Fruit fly (Drosophila melanogaster) whole organism, wandering third instar larva: ENCODE results near the gene net.

Experiments used
- Dfd ChIP-seq: fragments of >200 bp; optimal IDR thresholded peaks from 2 replicates; lab custom pipeline; 2017; ENCODE audit warnings: missing biosample characterization, missing genetic modification characterization
- Hr78 ChIP-seq: fragments of >200 bp; optimal IDR thresholded peaks from 2 replicates; lab custom pipeline; 2017; ENCODE audit warnings: missing biosample characterization, missing genetic modification characterization
- Hr83 ChIP-seq: fragments of 200-300 bp; sonication (Bioruptor generic); optimal IDR thresholded peaks from 2 replicates; lab custom pipeline; 2016; ENCODE audit warnings: missing biosample characterization, mild to moderate bottlenecking, missing genetic modification characterization, moderate library complexity; ENCODE audit not compliant: poor library complexity, severe bottlenecking
- Jra ChIP-seq: sonication (Bioruptor generic); optimal IDR thresholded peaks from 2 replicates; lab custom pipeline; 2016; ENCODE audit warnings: missing biosample characterization, missing genetic modification characterization
- N ChIP-seq: fragments of >200 bp; optimal IDR thresholded peaks from 2 replicates; lab custom pipeline; 2018; ENCODE audit warnings: missing biosample characterization, missing external identifiers, missing genetic modification characterization
- Vsx2 ChIP-seq: fragments of 200-300, 225-300 bp; sonication (Bioruptor generic); optimal IDR thresholded peaks from 2 replicates; lab custom pipeline; 2018; ENCODE audit warnings: missing biosample characterization, missing genetic modification characterization; ENCODE audit not compliant: partially characterized antibody
- br ChIP-seq: fragments of 200-800 bp; sonication (Bioruptor generic); optimal IDR thresholded peaks from 2 replicates; lab custom pipeline; 2016; ENCODE audit warnings: missing biosample characterization, missing genetic modification characterization
- dl ChIP-seq, 2 experiments: fragments of 175-275, 200-275 bp in 1 of 2; fragments of 200-275 bp in 1 of 2; sonication (Bioruptor generic); optimal IDR thresholded peaks; lab custom pipeline; 2018; ENCODE audit warnings: mild to moderate bottlenecking in 2 of 2, missing biosample characterization in 2 of 2, missing genetic modification characterization in 2 of 2, moderate library complexity in 2 of 2; ENCODE audit not compliant: partially characterized antibody in 2 of 2, insufficient read depth in 1 of 2
- h ChIP-seq: fragments of 200-800 bp; sonication (Bioruptor generic); optimal IDR thresholded peaks from 3 replicates; lab custom pipeline; 2016; ENCODE audit warnings: missing biosample characterization, mild to moderate bottlenecking, missing genetic modification characterization
- lola ChIP-seq: fragments of >200 bp; optimal IDR thresholded peaks from 2 replicates; lab custom pipeline; 2017; ENCODE audit warnings: missing biosample characterization, missing genetic modification characterization
- pan ChIP-seq: fragments of >200 bp; optimal IDR thresholded peaks from 2 replicates; lab custom pipeline; 2017
- sv ChIP-seq: fragments of 200-800 bp; sonication (Bioruptor generic); optimal IDR thresholded peaks from 3 replicates; lab custom pipeline; 2016; ENCODE audit warnings: missing biosample characterization, missing genetic modification characterization
- usp ChIP-seq: fragments of >200 bp; optimal IDR thresholded peaks from 2 replicates; lab custom pipeline; 2017; ENCODE audit warnings: missing biosample characterization, missing genetic modification characterization

dm6 chr2L:130691-131090 is 43.5 kb upstream of the net start, which contains the start of gene CG3164:
- TF ChIP-seq usp (no peak), Hr83 (no peak), lola (GFP tag; lab: Kevin White, UChicago) (no peak), sv (GFP tag; lab: Kevin White, UChicago) (no peak), Dfd (no peak), br (no peak), Hr78 (GFP tag; lab: Kevin White, UChicago) (no peak), pan (lab: Kevin White, UChicago) (no peak), h (GFP tag; lab: Kevin White, UChicago) (no peak), Jra (GFP tag; lab: Kevin White, UChicago) (no peak), dl (GFP tag; optimal IDR thresholded peaks at IDR 0.05; lab: Kevin White, UChicago; ENCODE audit: insufficient read depth in 1 of 2, partially characterized antibody in 2 of 2) (no peak), N (GFP tag; lab: Kevin White, UChicago) (no peak), Vsx2 (GFP tag; lab: Kevin White, UChicago) (no peak)
